Worm (Caenorhabditis elegans) whole organism, L2 larva: ENCODE data around the gene ipla-1.
A peak's percentile ranks its signal among the peaks of the same experiment; 100 is the strongest.

Experiments
- C34F6.9 ChIP-seq: fragments of 150-350 bp; optimal IDR thresholded peaks from 2 replicates; lab custom pipeline; 2014; ENCODE audit warnings: missing biosample characterization, missing genetic modification characterization
- F13H6.1 ChIP-seq: sonication (generic microtip); optimal IDR thresholded peaks from 2 replicates; lab custom pipeline; 2016; ENCODE audit warnings: missing genetic modification characterization, missing compliant biosample characterization
- Y55F3AM.14 ChIP-seq: fragments of 200-800 bp; sonication (Bioruptor generic); optimal IDR thresholded peaks from 2 replicates; lab custom pipeline; 2018; ENCODE audit warnings: mild to moderate bottlenecking, missing genetic modification characterization, missing compliant biosample characterization
- alr-1 ChIP-seq: fragments of 150-350 bp; optimal IDR thresholded peaks from 2 replicates; lab custom pipeline; 2014; ENCODE audit warnings: missing biosample characterization, missing genetic modification characterization
- aly-2 ChIP-seq: fragments of 150-350 bp; optimal IDR thresholded peaks from 2 replicates; lab custom pipeline; 2014; ENCODE audit warnings: missing biosample characterization, missing genetic modification characterization
- crh-2 ChIP-seq: sonication (generic microtip); optimal IDR thresholded peaks from 2 replicates; lab custom pipeline; 2017; ENCODE audit warnings: missing biosample characterization, missing genetic modification characterization
- dmd-4 ChIP-seq: sonication (generic microtip); optimal IDR thresholded peaks from 2 replicates; lab custom pipeline; 2017; ENCODE audit warnings: missing biosample characterization, missing genetic modification characterization
- elt-1 ChIP-seq: fragments of 150-350 bp; optimal IDR thresholded peaks from 2 replicates; lab custom pipeline; 2014; ENCODE audit warnings: missing biosample characterization, missing genetic modification characterization
- elt-3 ChIP-seq: sonication (generic microtip); optimal IDR thresholded peaks from 2 replicates; lab custom pipeline; 2017; ENCODE audit warnings: missing biosample characterization, missing genetic modification characterization
- fos-1 ChIP-seq: fragments of 150-350 bp; optimal IDR thresholded peaks from 2 replicates; lab custom pipeline; 2014; ENCODE audit warnings: missing biosample characterization, missing genetic modification characterization
- gmeb-1 ChIP-seq: fragments of 150-350 bp; optimal IDR thresholded peaks from 2 replicates; lab custom pipeline; 2014; ENCODE audit warnings: missing biosample characterization, missing genetic modification characterization
- lin-39 ChIP-seq: fragments of 150-350 bp; optimal IDR thresholded peaks from 2 replicates; lab custom pipeline; 2014; ENCODE audit warnings: missing biosample characterization, missing genetic modification reagents, missing genetic modification characterization
- lsy-2 ChIP-seq, 2 experiments: fragments of 150-350 bp in 1 of 2; sonication (generic microtip) in 1 of 2; optimal IDR thresholded peaks; 2 replicates each; lab custom pipeline; 2014 to 2017; ENCODE audit warnings: missing biosample characterization in 2 of 2, missing genetic modification characterization in 2 of 2
- mab-5 ChIP-seq: fragments of 150-350 bp; optimal IDR thresholded peaks from 2 replicates; lab custom pipeline; 2014; ENCODE audit warnings: missing biosample characterization, missing genetic modification characterization
- mdl-1 ChIP-seq, 2 experiments: fragments of 150-350 bp in 1 of 2; sonication (generic microtip) in 1 of 2; optimal IDR thresholded peaks; 2 replicates each; lab custom pipeline; 2017; ENCODE audit warnings: missing biosample characterization in 2 of 2, missing genetic modification characterization in 2 of 2
- nhr-129 ChIP-seq: fragments of 150-350 bp; optimal IDR thresholded peaks from 2 replicates; lab custom pipeline; 2014; ENCODE audit warnings: missing biosample characterization, missing genetic modification characterization
- nhr-21 ChIP-seq: fragments of 150-350 bp; optimal IDR thresholded peaks from 2 replicates; lab custom pipeline; 2014; ENCODE audit warnings: missing biosample characterization, missing genetic modification characterization
- nhr-23 ChIP-seq: fragments of 150-350 bp; optimal IDR thresholded peaks from 2 replicates; lab custom pipeline; 2014; ENCODE audit warnings: missing biosample characterization, missing genetic modification reagents, missing genetic modification characterization
- nhr-6 ChIP-seq: fragments of 150-350 bp; optimal IDR thresholded peaks from 2 replicates; lab custom pipeline; 2014; ENCODE audit warnings: missing biosample characterization, missing genetic modification characterization
- nhr-77 ChIP-seq: fragments of 150-350 bp; optimal IDR thresholded peaks from 2 replicates; lab custom pipeline; 2014; ENCODE audit warnings: missing biosample characterization, missing genetic modification characterization
- peb-1 ChIP-seq: fragments of 150-350 bp; optimal IDR thresholded peaks from 2 replicates; lab custom pipeline; 2014; ENCODE audit warnings: missing biosample characterization, missing genetic modification characterization
- sem-4 ChIP-seq: fragments of 150-350 bp; optimal IDR thresholded peaks from 2 replicates; lab custom pipeline; 2014; ENCODE audit warnings: missing biosample characterization, missing genetic modification reagents, missing genetic modification characterization
- skn-1 ChIP-seq: sonication (generic microtip); optimal IDR thresholded peaks from 2 replicates; lab custom pipeline; 2017; ENCODE audit warnings: missing biosample characterization, missing genetic modification characterization
- sma-3 ChIP-seq: sonication (generic microtip); optimal IDR thresholded peaks from 2 replicates; lab custom pipeline; 2016; ENCODE audit warnings: missing genetic modification reagents, missing genetic modification characterization, missing compliant biosample characterization
- sma-9 ChIP-seq, 2 experiments: fragments of 150-350 bp in 1 of 2; sonication (generic microtip) in 1 of 2; optimal IDR thresholded peaks; 2 replicates each; lab custom pipeline; 2014 to 2016; ENCODE audit warnings: missing genetic modification characterization in 2 of 2, mild to moderate bottlenecking in 1 of 2, missing biosample characterization in 1 of 2, missing compliant biosample characterization in 1 of 2, missing genetic modification reagents in 1 of 2, moderate library complexity in 1 of 2
- unc-39 ChIP-seq: fragments of 150-350 bp; optimal IDR thresholded peaks from 2 replicates; lab custom pipeline; 2014; ENCODE audit warnings: missing biosample characterization, missing genetic modification characterization
- unc-55 ChIP-seq: fragments of 150-350 bp; sonication (generic microtip); optimal IDR thresholded peaks from 3 replicates; lab custom pipeline; 2014; ENCODE audit warnings: missing biosample characterization, missing genetic modification reagents, missing genetic modification characterization
- unc-62 ChIP-seq: fragments of 150-350 bp; optimal IDR thresholded peaks from 2 replicates; lab custom pipeline; 2014; ENCODE audit warnings: missing biosample characterization, missing genetic modification reagents, missing genetic modification characterization
- zag-1 ChIP-seq: fragments of 150-350 bp; optimal IDR thresholded peaks from 2 replicates; lab custom pipeline; 2014; ENCODE audit warnings: missing biosample characterization, missing genetic modification characterization
- ztf-1 ChIP-seq: fragments of 200-800 bp; sonication (Bioruptor generic); conservative IDR thresholded peaks from 2 replicates; pipeline ENCODE4 v1.3.6; 2022; ENCODE audit warnings: missing genetic modification characterization, missing compliant biosample characterization

Gene ipla-1

ce11 chrII:4601256-4601655 is at the start of gene ipla-1:
TSS of gene ipla-1 (minus strand) at chrII:4601356.
- no peak for TF ChIP-seq skn-1 (tag; lab: Kevin White, UChicago)
- no peak for TF ChIP-seq peb-1 (tag; lab: Kevin White, UChicago)
- no peak for TF ChIP-seq lin-39 (tag; lab: Kevin White, UChicago)
- TF ChIP-seq F13H6.1 (tag; lab: Kevin White, UChicago): no peak
- no peak for TF ChIP-seq sma-9 (GFP tag; optimal IDR thresholded peaks at IDR 0.05; lab: Kevin White, UChicago)
- no peak for TF ChIP-seq sma-9 (tag; optimal IDR thresholded peaks at IDR 0.05; lab: Kevin White, UChicago)
- no peak for TF ChIP-seq fos-1 (tag; lab: Kevin White, UChicago)
- TF ChIP-seq mab-5 (tag; lab: Kevin White, UChicago): no peak
- TF ChIP-seq mdl-1 (tag; optimal IDR thresholded peaks at IDR 0.05; lab: Kevin White, UChicago): no peak
- TF ChIP-seq dmd-4 (tag; lab: Kevin White, UChicago): no peak
- no peak for TF ChIP-seq gmeb-1
- TF ChIP-seq crh-2: no peak
- no peak for TF ChIP-seq alr-1 (tag; lab: Kevin White, UChicago)
- no peak for TF ChIP-seq nhr-129 (tag; lab: Kevin White, UChicago)
- no peak for TF ChIP-seq unc-55
- TF ChIP-seq nhr-21: no peak
- TF ChIP-seq zag-1 (tag; lab: Kevin White, UChicago): no peak
- TF ChIP-seq elt-3 (tag; lab: Kevin White, UChicago): no peak

ce11 chrII:4650072-4650471 is 48.9 kb upstream of the ipla-1 start:
- no peak for TF ChIP-seq peb-1 (tag; lab: Kevin White, UChicago)
- TF ChIP-seq elt-1 (tag; lab: Kevin White, UChicago): no peak
- TF ChIP-seq skn-1 (tag; lab: Kevin White, UChicago): no peak
- no peak for TF ChIP-seq nhr-129 (tag; lab: Kevin White, UChicago)
- TF ChIP-seq sma-3 (GFP tag; lab: Kevin White, UChicago): no peak
- TF ChIP-seq aly-2: no peak
- TF ChIP-seq sem-4 (tag; lab: Kevin White, UChicago): no peak
- no peak for TF ChIP-seq nhr-77 (tag; lab: Kevin White, UChicago)
- TF ChIP-seq lsy-2 (tag; optimal IDR thresholded peaks at IDR 0.05; lab: Kevin White, UChicago): no peak

ce11 chrII:4648785-4649184 is 47.6 kb upstream of the ipla-1 start, which contains the start of gene lgc-27:
TSS of gene lgc-27 (plus strand) at chrII:4649085.
- no peak for TF ChIP-seq ztf-1 (GFP tag; lab: Robert Waterston, UW)

ce11 chrII:4640748-4641147 is 39.6 kb upstream of the ipla-1 start:
- TF ChIP-seq C34F6.9: peak; percentile 37
- TF ChIP-seq nhr-23 (tag; lab: Kevin White, UChicago): no peak
- peak; percentile 47 for TF ChIP-seq unc-55

- TF ChIP-seq sem-4 (tag; lab: Kevin White, UChicago) (no peak), unc-39 (tag; lab: Kevin White, UChicago) (no peak), mab-5 (tag; lab: Kevin White, UChicago) (no peak), Y55F3AM.14 (GFP tag; lab: Kevin White, UChicago) (no peak), nhr-23 (tag; lab: Kevin White, UChicago) (no peak), F13H6.1 (tag; lab: Kevin White, UChicago) (no peak), elt-3 (tag; lab: Kevin White, UChicago) (no peak), nhr-21 (no peak), nhr-6 (tag; lab: Kevin White, UChicago) (no peak), unc-62 (GFP tag; lab: Kevin White, UChicago) (no peak), skn-1 (tag; lab: Kevin White, UChicago) (no peak)
Measured at ce11 chrII:4638891-4639290, 37.7 kb upstream of the ipla-1 start.

- TF ChIP-seq nhr-6 (tag; lab: Kevin White, UChicago) (no peak), dmd-4 (tag; lab: Kevin White, UChicago) (no peak)
- TF ChIP-seq, all 48 proteins: peak for 0
Measured at ce11 chrII:4638241-4638640, 37.1 kb upstream of the ipla-1 start, which contains the start of gene che-10. TSS of gene che-10 (minus strand) at chrII:4638341.
